Comparison of ENCODE assay signal across 4 fruit fly cellular contexts in the genomic region with DNA sequence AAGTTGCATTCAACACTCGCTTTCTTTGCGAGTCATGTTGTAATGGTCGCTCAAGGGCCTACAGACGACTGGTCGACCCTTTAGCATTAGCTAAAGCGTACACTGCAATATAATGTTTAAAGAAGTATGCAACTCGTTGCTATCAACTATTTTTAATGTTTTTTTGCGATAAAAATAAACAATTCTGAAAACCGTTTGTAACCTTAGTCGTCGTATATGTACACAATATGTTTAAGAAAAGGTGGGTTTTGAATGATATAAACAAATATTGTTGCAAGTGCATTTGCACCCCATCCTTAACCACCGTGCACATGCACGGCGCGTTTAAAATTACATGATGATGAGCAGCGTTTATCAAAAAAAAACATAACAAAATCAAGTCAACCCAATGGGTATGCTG.
TF ChIP-seq lines count a peak whose summit lies in the region.

No protein-coding gene starts in this region.

- TF ChIP-seq CTCF in whole organism, embryonic (GFP tag; optimal IDR thresholded peaks at IDR 0.05; lab: Kevin White, UChicago) = no peak

TF ChIP-seq in whole organism, embryonic, 481 proteins besides CTCF, POLR2A, EP300 and RAD21 (continues in another document):
- TF ChIP-seq btn (GFP tag; optimal IDR thresholded peaks at IDR 0.05; lab: Kevin White, UChicago) (peak; percentile 6), ERR (GFP tag; optimal IDR thresholded peaks at IDR 0.05; lab: Kevin White, UChicago) (no peak), fu2 (GFP tag; optimal IDR thresholded peaks at IDR 0.05; lab: Kevin White, UChicago) (no peak), CG2889 (GFP tag; IDR thresholded peaks at IDR 0.05; lab: Robert Waterston, UW) (no peak), disco-r (GFP tag; optimal IDR thresholded peaks at IDR 0.05; lab: Kevin White, UChicago) (no peak), Hr78 (GFP tag; optimal IDR thresholded peaks at IDR 0.05; lab: Kevin White, UChicago) (no peak), grn (GFP tag; optimal IDR thresholded peaks at IDR 0.05; lab: Kevin White, UChicago) (no peak), al (GFP tag; IDR thresholded peaks at IDR 0.05; lab: Robert Waterston, UW) (no peak), E2f2 (GFP tag; IDR thresholded peaks at IDR 0.05; lab: Robert Waterston, UW) (no peak), Side (GFP tag; optimal IDR thresholded peaks at IDR 0.05; lab: Kevin White, UChicago) (no peak), gsb-n (tag; optimal IDR thresholded peaks at IDR 0.05; lab: Kevin White, UChicago) (peak; percentile 2), Dll (GFP tag; IDR thresholded peaks at IDR 0.05; lab: Robert Waterston, UW; ENCODE audit: partially characterized antibody) (no peak), gce (GFP tag; IDR thresholded peaks at IDR 0.05; lab: Robert Waterston, UW) (no peak), NfI (GFP tag; optimal IDR thresholded peaks at IDR 0.05; lab: Kevin White, UChicago) (no peak), sc (optimal IDR thresholded peaks at IDR 0.05; lab: Kevin White, UChicago) (no peak), sc (GFP tag; optimal IDR thresholded peaks at IDR 0.05; lab: Kevin White, UChicago) (peak; percentile 7), Stat92E (GFP tag; optimal IDR thresholded peaks at IDR 0.05; lab: Kevin White, UChicago) (no peak), Lpt (GFP tag; optimal IDR thresholded peaks at IDR 0.05; lab: Kevin White, UChicago) (no peak), fd102C (GFP tag; optimal IDR thresholded peaks at IDR 0.05; lab: Kevin White, UChicago) (no peak), gcm (GFP tag; optimal IDR thresholded peaks at IDR 0.05; lab: Kevin White, UChicago) (no peak), corto (GFP tag; optimal IDR thresholded peaks at IDR 0.05; lab: Kevin White, UChicago) (no peak), Rfx (GFP tag; IDR thresholded peaks at IDR 0.05; lab: Robert Waterston, UW) (no peak), repo (GFP tag; optimal IDR thresholded peaks at IDR 0.05; lab: Kevin White, UChicago) (no peak)

TF ChIP-seq in whole organism, prepupa, 60 proteins besides CTCF, POLR2A, EP300 and RAD21 (continues in another document):
- peak; percentile 45 for TF ChIP-seq pdm3 (GFP tag; optimal IDR thresholded peaks at IDR 0.05; lab: Kevin White, UChicago)
- peak; percentile 34; the same call in 1 of the 3 replicates for TF ChIP-seq CG8119 (GFP tag; IDR thresholded peaks at IDR 0.05; lab: Robert Waterston, UW)
- no peak for TF ChIP-seq fd85E (GFP tag; optimal IDR thresholded peaks at IDR 0.05; lab: Kevin White, UChicago)
- TF ChIP-seq eg (GFP tag; IDR thresholded peaks at IDR 0.05; lab: Robert Waterston, UW) = no peak
- no peak for TF ChIP-seq Gug (GFP tag; IDR thresholded peaks at IDR 0.05; lab: Robert Waterston, UW)
- TF ChIP-seq CG6163 (GFP tag; IDR thresholded peaks at IDR 0.05; lab: Robert Waterston, UW) = peak; percentile 64; the same call in 2 of the 3 replicates
- peak; percentile 61 for TF ChIP-seq CG3919 (GFP tag; optimal IDR thresholded peaks at IDR 0.05; lab: Kevin White, UChicago)
- TF ChIP-seq CG32006 (GFP tag; optimal IDR thresholded peaks at IDR 0.05; lab: Kevin White, UChicago) = peak; percentile 48
- TF ChIP-seq Smox (GFP tag; optimal IDR thresholded peaks at IDR 0.05; lab: Kevin White, UChicago) = peak; percentile 43
- TF ChIP-seq CG8319 (GFP tag; optimal IDR thresholded peaks at IDR 0.05; lab: Kevin White, UChicago) = peak; percentile 0
- TF ChIP-seq CG1621 (tag; optimal IDR thresholded peaks at IDR 0.05; lab: Kevin White, UChicago) = peak; percentile 64
- TF ChIP-seq CG9139 (GFP tag; optimal IDR thresholded peaks at IDR 0.05; lab: Kevin White, UChicago) = no peak
- peak; percentile 71 for TF ChIP-seq esn (GFP tag; optimal IDR thresholded peaks at IDR 0.05; lab: Kevin White, UChicago)
- peak; percentile 45 for TF ChIP-seq fd59A (GFP tag; optimal IDR thresholded peaks at IDR 0.05; lab: Kevin White, UChicago)
- TF ChIP-seq acj6 (GFP tag; optimal IDR thresholded peaks at IDR 0.05; lab: Kevin White, UChicago) = peak; percentile 62
- TF ChIP-seq Hr38 (GFP tag; optimal IDR thresholded peaks at IDR 0.05; lab: Kevin White, UChicago) = no peak
- peak; percentile 51 for TF ChIP-seq CG34406 (GFP tag; optimal IDR thresholded peaks at IDR 0.05; lab: Kevin White, UChicago)
- no peak for TF ChIP-seq fkh (GFP tag; optimal IDR thresholded peaks at IDR 0.05; lab: Kevin White, UChicago)
- no peak for TF ChIP-seq CG11902 (GFP tag; optimal IDR thresholded peaks at IDR 0.05; lab: Kevin White, UChicago)
- TF ChIP-seq Met (GFP tag; optimal IDR thresholded peaks at IDR 0.05; lab: Kevin White, UChicago) = peak; percentile 52
- TF ChIP-seq topi (GFP tag; optimal IDR thresholded peaks at IDR 0.05; lab: Kevin White, UChicago) = peak; percentile 25
- peak; percentile 65 for TF ChIP-seq achi (GFP tag; optimal IDR thresholded peaks at IDR 0.05; lab: Kevin White, UChicago)

TF ChIP-seq in whole organism, pupa, 21 proteins besides CTCF, POLR2A, EP300 and RAD21:
- TF ChIP-seq CG8301 (tag; optimal IDR thresholded peaks at IDR 0.05; lab: Kevin White, UChicago) (peak; percentile 52), CG14655 (GFP tag; optimal IDR thresholded peaks at IDR 0.05; lab: Kevin White, UChicago) (peak; percentile 64), CG17806 (tag; optimal IDR thresholded peaks at IDR 0.05; lab: Kevin White, UChicago) (peak; percentile 64), CG4496 (GFP tag; IDR thresholded peaks at IDR 0.05; lab: Robert Waterston, UW) (no peak), CG13204 (GFP tag; optimal IDR thresholded peaks at IDR 0.05; lab: Kevin White, UChicago) (no peak), CG12605 (GFP tag; IDR thresholded peaks at IDR 0.05; lab: Robert Waterston, UW) (no peak), Pif1B (GFP tag; optimal IDR thresholded peaks at IDR 0.05; lab: Kevin White, UChicago) (peak; percentile 42), D1 (tag; optimal IDR thresholded peaks at IDR 0.05; lab: Kevin White, UChicago) (no peak), fd96Ca (GFP tag; IDR thresholded peaks at IDR 0.05; lab: Robert Waterston, UW) (no peak), CG34367 (tag; optimal IDR thresholded peaks at IDR 0.05; lab: Kevin White, UChicago) (peak; percentile 65), CG8159 (tag; optimal IDR thresholded peaks at IDR 0.05; lab: Kevin White, UChicago) (peak; percentile 65), EcR (GFP tag; optimal IDR thresholded peaks at IDR 0.05; lab: Kevin White, UChicago) (no peak), gl (tag; optimal IDR thresholded peaks at IDR 0.05; lab: Kevin White, UChicago) (no peak), Snoo (tag; optimal IDR thresholded peaks at IDR 0.05; lab: Kevin White, UChicago) (no peak), CG32121 (GFP tag; IDR thresholded peaks at IDR 0.05; lab: Robert Waterston, UW) (no peak), Ets98B (GFP tag; IDR thresholded peaks at IDR 0.05; lab: Robert Waterston, UW) (no peak), CG10348 (GFP tag; IDR thresholded peaks at IDR 0.05; lab: Robert Waterston, UW) (no peak), rn (GFP tag; IDR thresholded peaks at IDR 0.05; lab: Robert Waterston, UW) (no peak), Pif1A (GFP tag; optimal IDR thresholded peaks at IDR 0.05; lab: Kevin White, UChicago) (peak; percentile 55), CG9948 (tag; optimal IDR thresholded peaks at IDR 0.05; lab: Kevin White, UChicago) (peak; percentile 73), CG15710 (tag; optimal IDR thresholded peaks at IDR 0.05; lab: Kevin White, UChicago) (peak; percentile 66)

TF ChIP-seq in whole organism, wandering third instar larva, 38 proteins besides CTCF, POLR2A, EP300 and RAD21:
- no peak for TF ChIP-seq Jra (GFP tag; optimal IDR thresholded peaks at IDR 0.05; lab: Kevin White, UChicago)
- peak; percentile 26 for TF ChIP-seq OdsH (GFP tag; optimal IDR thresholded peaks at IDR 0.05; lab: Kevin White, UChicago)
- TF ChIP-seq fru (GFP tag; optimal IDR thresholded peaks at IDR 0.05; lab: Kevin White, UChicago) = peak; percentile 56
- peak; percentile 12 for TF ChIP-seq rgr (GFP tag; optimal IDR thresholded peaks at IDR 0.05; lab: Kevin White, UChicago)
- no peak for TF ChIP-seq CG9705 (GFP tag; optimal IDR thresholded peaks at IDR 0.05; lab: Kevin White, UChicago)
- no peak for TF ChIP-seq dmrt93B (GFP tag; optimal IDR thresholded peaks at IDR 0.05; lab: Kevin White, UChicago)
- TF ChIP-seq foxo (GFP tag; optimal IDR thresholded peaks at IDR 0.05; lab: Kevin White, UChicago) = peak in 1 of 2 experiments; percentile 34
- TF ChIP-seq tai (GFP tag; optimal IDR thresholded peaks at IDR 0.05; lab: Kevin White, UChicago) = no peak
- no peak for TF ChIP-seq sv (GFP tag; optimal IDR thresholded peaks at IDR 0.05; lab: Kevin White, UChicago)
- TF ChIP-seq ey (GFP tag; optimal IDR thresholded peaks at IDR 0.05; lab: Kevin White, UChicago) = peak; percentile 25

Comparison
In these comparisons a context has a peak if more than half of its experiments do, and no peak if none do; other contexts are left out.
1. Of the 7 proteins assayed by ChIP-seq in both whole organism, embryonic and whole organism, prepupa: peak only in whole organism, embryonic: Blimp-1; only in whole organism, prepupa: Hr39 and Lpt; in both: Sox102F; in neither: 3.